Worm (Caenorhabditis elegans) whole organism, midembryonic: ENCODE measurements around the gene C17F4.11.
"Not testable (repeated sequence)": the region's sequence is repeated elsewhere in the genome, so short reads cannot be mapped to it uniquely, and the experiment has no call there.

Experiments used
- T22C8.4 ChIP-seq: fragments of 200-800 bp; sonication (Bioruptor generic); IDR thresholded peaks from 2 replicates; pipeline ENCODE4 v1.3.6; 2022; ENCODE audit warnings: missing genetic modification characterization, missing compliant biosample characterization
- cog-1 ChIP-seq: sonication (generic microtip); optimal IDR thresholded peaks from 2 replicates; lab custom pipeline; 2016; ENCODE audit warnings: missing genetic modification characterization, missing compliant biosample characterization
- flt-1 ChIP-seq: fragments of 200-800 bp; sonication (Bioruptor generic); IDR thresholded peaks from 2 replicates; pipeline ENCODE4 v1.3.6; 2022; ENCODE audit warnings: missing genetic modification characterization, missing compliant biosample characterization
- klf-2 ChIP-seq: fragments of 200-800 bp; sonication (Bioruptor generic); conservative IDR thresholded peaks from 2 replicates; pipeline ENCODE4 v1.3.6; 2022; ENCODE audit warnings: missing genetic modification reagents, missing genetic modification characterization, missing compliant biosample characterization
- med-1 ChIP-seq: sonication (generic microtip); optimal IDR thresholded peaks from 2 replicates; lab custom pipeline; 2017; ENCODE audit warnings: missing genetic modification characterization, mild to moderate bottlenecking, missing compliant biosample characterization, antibody characterized with exemption, missing genetic modification reagents; ENCODE audit not compliant: insufficient read depth
- ref-1 ChIP-seq: fragments of 200-800 bp; sonication (Bioruptor generic); conservative IDR thresholded peaks from 2 replicates; pipeline ENCODE4 v1.3.6; 2022; ENCODE audit warnings: missing genetic modification reagents, missing genetic modification characterization, missing compliant biosample characterization
- tab-1 ChIP-seq: fragments of 200-800 bp; sonication (Bioruptor generic); IDR thresholded peaks from 2 replicates; pipeline ENCODE4 v1.3.6; 2022; ENCODE audit warnings: missing genetic modification characterization, missing compliant biosample characterization
- ztf-23 ChIP-seq: fragments of 200-800 bp; sonication (Bioruptor generic); IDR thresholded peaks from 2 replicates; pipeline ENCODE4 v1.3.6; 2022; ENCODE audit warnings: missing genetic modification reagents, missing genetic modification characterization, missing compliant biosample characterization
- ztf-29 ChIP-seq: fragments of 200-800 bp; sonication (Bioruptor generic); IDR thresholded peaks from 2 replicates; pipeline ENCODE4 v1.3.6; 2022; ENCODE audit warnings: missing genetic modification reagents, missing genetic modification characterization, missing compliant biosample characterization

The C17F4.11 gene

ce11 chrII:3208679-3209078 is 28.6 kb upstream of the C17F4.11 start, which contains the start of gene sdz-35:
sdz-35 (minus strand) TSS chrII:3208779.
- TF ChIP-seq cog-1 (tag; lab: Kevin White, UChicago), result no peak
- no peak for TF ChIP-seq T22C8.4 (GFP tag; lab: Robert Waterston, UW)
- no peak for TF ChIP-seq ref-1 (GFP tag; lab: Robert Waterston, UW)
- no peak for TF ChIP-seq ztf-23 (GFP tag; lab: Robert Waterston, UW)
- no peak for TF ChIP-seq med-1 (GFP tag; lab: Kevin White, UChicago)
- TF ChIP-seq ztf-29 (GFP tag; lab: Robert Waterston, UW), result no peak
- no peak for TF ChIP-seq flt-1 (GFP tag; lab: Robert Waterston, UW)
- TF ChIP-seq klf-2 (GFP tag; lab: Robert Waterston, UW), result no peak
- no peak for TF ChIP-seq tab-1 (GFP tag; lab: Robert Waterston, UW)

- TF ChIP-seq med-1 (GFP tag; lab: Kevin White, UChicago) (no peak), tab-1 (GFP tag; lab: Robert Waterston, UW) (no peak), cog-1 (tag; lab: Kevin White, UChicago) (no peak), ztf-23 (GFP tag; lab: Robert Waterston, UW) (no peak), T22C8.4 (GFP tag; lab: Robert Waterston, UW) (no peak), flt-1 (GFP tag; lab: Robert Waterston, UW) (no peak), klf-2 (GFP tag; lab: Robert Waterston, UW) (no peak), ref-1 (GFP tag; lab: Robert Waterston, UW) (no peak), ztf-29 (GFP tag; lab: Robert Waterston, UW) (no peak)
Measured at ce11 chrII:3209251-3209650, 28.0 kb upstream of the C17F4.11 start, which contains the start of gene ZC239.6. ZC239.6 (plus strand) TSS chrII:3209631.

ce11 chrII:3210365-3210764 is 26.9 kb upstream of the C17F4.11 start, which contains the start of gene ZC239.5:
ZC239.5 (plus strand) TSS chrII:3210665.
- TF ChIP-seq ztf-23 (GFP tag; lab: Robert Waterston, UW), result no peak

DNA sequence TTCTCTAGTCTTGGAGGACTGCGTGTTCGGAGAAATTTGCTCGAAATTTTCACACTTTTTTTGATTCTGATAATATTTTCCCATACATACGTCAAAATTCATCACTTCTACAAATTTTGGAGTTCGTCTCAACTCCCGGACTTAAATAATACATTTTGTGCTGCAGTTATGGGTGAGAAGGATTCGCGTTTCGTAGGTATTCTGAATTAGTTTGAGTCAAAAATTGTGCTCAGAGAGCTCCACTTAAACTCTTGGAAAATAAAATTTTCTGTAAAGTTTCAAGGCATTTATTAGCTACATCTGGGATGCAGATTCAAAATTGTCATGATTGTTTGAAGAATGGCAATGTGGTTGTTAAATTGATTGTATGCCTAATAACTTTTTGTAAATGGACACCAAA is 23.4 kb upstream of the C17F4.11 start, which contains the start of gene ZC239.4:
Gene ZC239.4, plus strand, starts transcription at position 301 of the 400 bp plus-strand sequence.
- TF ChIP-seq cog-1 (tag; lab: Kevin White, UChicago) (no peak), med-1 (GFP tag; lab: Kevin White, UChicago) (no peak), ztf-29 (GFP tag; lab: Robert Waterston, UW) (no peak), T22C8.4 (GFP tag; lab: Robert Waterston, UW) (no peak), ref-1 (GFP tag; lab: Robert Waterston, UW) (no peak), klf-2 (GFP tag; lab: Robert Waterston, UW) (no peak), tab-1 (GFP tag; lab: Robert Waterston, UW) (no peak), flt-1 (GFP tag; lab: Robert Waterston, UW) (no peak), ztf-23 (GFP tag; lab: Robert Waterston, UW) (no peak)

DNA sequence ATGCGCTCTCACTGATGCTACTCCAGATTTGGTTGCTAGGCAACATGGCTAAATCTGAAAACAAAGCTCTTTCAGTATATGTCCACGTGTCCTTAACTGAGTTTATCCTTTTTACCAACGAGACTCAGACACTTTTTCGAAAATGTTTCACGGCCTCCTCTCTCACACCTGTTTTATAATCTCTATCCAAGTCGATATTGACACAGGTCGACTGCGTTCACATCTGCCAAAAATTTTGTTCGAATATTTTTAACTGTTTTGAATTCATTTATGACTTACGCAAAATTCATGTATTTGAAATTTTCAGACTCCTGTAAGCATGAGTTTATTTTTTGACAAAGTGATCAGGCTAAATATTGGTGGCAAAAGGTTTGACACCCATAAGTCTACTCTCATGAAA is 21.5 kb upstream of the C17F4.11 start, which contains the start of gene ZC239.3:
Gene ZC239.3, plus strand, starts transcription at position 301 of the 400 bp plus-strand sequence.
- not testable (repeated sequence) for TF ChIP-seq ztf-29 (GFP tag; lab: Robert Waterston, UW); klf-2 (GFP tag; lab: Robert Waterston, UW); cog-1 (tag; lab: Kevin White, UChicago)

DNA sequence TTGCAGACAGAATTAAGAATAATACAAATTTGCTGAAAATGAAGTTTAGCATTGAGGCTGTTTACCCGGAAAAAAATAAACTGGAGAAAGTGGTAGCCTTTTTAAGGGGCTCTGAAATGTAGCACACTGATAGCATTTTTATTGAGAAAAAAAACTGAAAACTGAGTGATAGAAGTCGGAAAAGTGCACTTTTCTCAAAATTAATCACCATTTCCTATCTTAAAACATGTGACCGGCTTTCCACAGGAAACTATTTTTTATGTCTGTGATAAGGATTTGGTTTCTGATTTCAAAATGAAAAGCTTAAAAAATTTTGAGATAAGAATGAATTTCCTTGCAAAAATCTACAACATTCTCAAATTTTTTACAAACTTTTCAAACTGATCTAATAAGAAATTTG is 16.5 kb upstream of the C17F4.11 start, which contains the start of gene ZC239.22:
Gene ZC239.22, minus strand, starts transcription at position 101 of the 400 bp plus-strand sequence.
- TF ChIP-seq flt-1 (GFP tag; lab: Robert Waterston, UW), result no peak
- no peak for TF ChIP-seq ref-1 (GFP tag; lab: Robert Waterston, UW)
- TF ChIP-seq ztf-29 (GFP tag; lab: Robert Waterston, UW), result no peak
- no peak for TF ChIP-seq med-1 (GFP tag; lab: Kevin White, UChicago)
- no peak for TF ChIP-seq klf-2 (GFP tag; lab: Robert Waterston, UW)
- TF ChIP-seq cog-1 (tag; lab: Kevin White, UChicago), result no peak
- no peak for TF ChIP-seq T22C8.4 (GFP tag; lab: Robert Waterston, UW)
- no peak for TF ChIP-seq ztf-23 (GFP tag; lab: Robert Waterston, UW)
- no peak for TF ChIP-seq tab-1 (GFP tag; lab: Robert Waterston, UW)

DNA sequence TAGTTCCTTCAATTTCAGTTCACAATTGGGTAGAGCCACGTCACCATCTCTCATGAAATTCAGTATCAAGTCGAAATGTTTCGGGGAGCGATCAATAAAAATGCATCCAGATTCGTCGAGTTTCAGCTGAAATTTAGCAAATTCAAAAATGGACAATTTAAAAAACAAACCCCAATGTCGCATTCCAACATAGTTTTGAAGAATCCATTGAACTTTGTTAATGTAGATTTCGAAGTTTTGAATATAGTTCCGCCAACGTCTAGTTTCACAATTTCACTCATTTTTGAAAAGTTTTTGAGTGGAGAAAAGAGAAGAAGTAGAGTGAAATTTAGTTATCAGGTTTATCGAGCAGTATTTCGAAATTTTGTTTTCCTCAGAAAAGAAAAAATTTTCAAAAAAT is 15.5 kb upstream of the C17F4.11 start, which contains the start of gene ZC239.14:
Gene ZC239.14, minus strand, starts transcription at position 305 of the 400 bp plus-strand sequence.
- no peak for TF ChIP-seq ztf-23 (GFP tag; lab: Robert Waterston, UW)
- TF ChIP-seq klf-2 (GFP tag; lab: Robert Waterston, UW), result no peak
- TF ChIP-seq ref-1 (GFP tag; lab: Robert Waterston, UW), result no peak

ce11 chrII:3222686-3223085 is 14.6 kb upstream of the C17F4.11 start, which contains the start of gene ZC239.13:
ZC239.13 (minus strand) TSS chrII:3222839.
- TF ChIP-seq T22C8.4 (GFP tag; lab: Robert Waterston, UW) (no peak), med-1 (GFP tag; lab: Kevin White, UChicago) (no peak), ref-1 (GFP tag; lab: Robert Waterston, UW) (no peak)

ce11 chrII:3224631-3225030 is 12.6 kb upstream of the C17F4.11 start, which contains the start of gene ZC239.15:
ZC239.15 (minus strand) TSS chrII:3224731.
- TF ChIP-seq klf-2 (GFP tag; lab: Robert Waterston, UW) (no peak), med-1 (GFP tag; lab: Kevin White, UChicago) (no peak), ztf-23 (GFP tag; lab: Robert Waterston, UW) (no peak), T22C8.4 (GFP tag; lab: Robert Waterston, UW) (no peak), flt-1 (GFP tag; lab: Robert Waterston, UW) (no peak), ref-1 (GFP tag; lab: Robert Waterston, UW) (no peak)

- TF ChIP-seq T22C8.4 (GFP tag; lab: Robert Waterston, UW) (no peak), ztf-23 (GFP tag; lab: Robert Waterston, UW) (no peak), ztf-29 (GFP tag; lab: Robert Waterston, UW) (no peak), med-1 (GFP tag; lab: Kevin White, UChicago) (no peak), flt-1 (GFP tag; lab: Robert Waterston, UW) (no peak), klf-2 (GFP tag; lab: Robert Waterston, UW) (no peak), tab-1 (GFP tag; lab: Robert Waterston, UW) (no peak), ref-1 (GFP tag; lab: Robert Waterston, UW) (no peak), cog-1 (tag; lab: Kevin White, UChicago) (no peak)
Measured at ce11 chrII:3225200-3225599, 12.1 kb upstream of the C17F4.11 start, which contains the start of gene ZC239.16. ZC239.16 (minus strand) TSS chrII:3225319.
